Fruit fly (Drosophila melanogaster) whole organism, embryonic: Measurements from ENCODE around the gene Nup98-96.

Experiments
- Asciz ChIP-seq: fragments of 200-800 bp; sonication (Bioruptor generic); optimal IDR thresholded peaks from 2 replicates; lab custom pipeline; 2017; ENCODE audit warnings: missing biosample characterization, mild to moderate bottlenecking, missing genetic modification characterization, missing genetic modification reagents
- B-H1 ChIP-seq: fragments of 200-800 bp; sonication (Bioruptor generic); IDR thresholded peaks from 3 replicates; pipeline ENCODE4 v1.3.6; 2022; ENCODE audit warnings: missing biosample characterization, missing genetic modification characterization
- B-H2 ChIP-seq: fragments of 200-800 bp; sonication (Bioruptor generic); optimal IDR thresholded peaks from 2 replicates; lab custom pipeline; 2018; ENCODE audit warnings: missing biosample characterization, mild to moderate bottlenecking, missing genetic modification characterization
- Bgb ChIP-seq: fragments of 200-800 bp; sonication (Bioruptor generic); IDR thresholded peaks from 2 replicates; pipeline ENCODE4 v1.3.6; 2022; ENCODE audit warnings: missing biosample characterization, missing genetic modification characterization; ENCODE audit not compliant: partially characterized antibody
- Blimp-1 ChIP-seq: fragments of 200-800 bp; sonication (Bioruptor generic); optimal IDR thresholded peaks from 3 replicates; lab custom pipeline; 2018; ENCODE audit warnings: missing biosample characterization, missing genetic modification characterization, mild to moderate bottlenecking, moderate library complexity, missing genetic modification reagents
- BtbVII ChIP-seq: fragments of 200-800 bp; sonication (Bioruptor generic); optimal IDR thresholded peaks from 3 replicates; lab custom pipeline; 2017; ENCODE audit warnings: missing biosample characterization, mild to moderate bottlenecking, missing genetic modification characterization
- CG10267 ChIP-seq: fragments of 200-800 bp; sonication (Bioruptor generic); optimal IDR thresholded peaks from 2 replicates; lab custom pipeline; 2018; ENCODE audit warnings: missing biosample characterization, mild to moderate bottlenecking, missing genetic modification characterization, moderate library complexity
- CG10565 ChIP-seq: fragments of 200-800 bp; sonication (Bioruptor generic); optimal IDR thresholded peaks from 3 replicates; lab custom pipeline; 2016; ENCODE audit warnings: missing biosample characterization, mild to moderate bottlenecking, missing genetic modification characterization
- CG11560 ChIP-seq: fragments of 200-800 bp; sonication (Bioruptor generic); IDR thresholded peaks from 3 replicates; pipeline ENCODE4 v1.3.6; 2022; ENCODE audit warnings: missing biosample characterization, missing genetic modification characterization
- CG12219 ChIP-seq: fragments of 200-800 bp; sonication (Bioruptor generic); optimal IDR thresholded peaks from 3 replicates; lab custom pipeline; 2018; ENCODE audit warnings: missing biosample characterization, mild to moderate bottlenecking, missing genetic modification characterization
- CG14050 ChIP-seq: fragments of 200-800 bp; sonication (Bioruptor generic); IDR thresholded peaks from 3 replicates; pipeline ENCODE4 v1.3.6; 2022; ENCODE audit warnings: missing biosample characterization, missing genetic modification characterization
- CG14965 ChIP-seq: fragments of 200-800 bp; sonication (Bioruptor generic); optimal IDR thresholded peaks from 2 replicates; lab custom pipeline; 2016; ENCODE audit warnings: missing biosample characterization, missing genetic modification characterization, borderline replicate concordance
- CG1603 ChIP-seq: fragments of 200-800 bp; sonication (Bioruptor generic); optimal IDR thresholded peaks from 2 replicates; lab custom pipeline; 2019; ENCODE audit warnings: missing biosample characterization, mild to moderate bottlenecking, missing genetic modification characterization, moderate library complexity
- CG16813 ChIP-seq: fragments of 200-800 bp; sonication (Bioruptor generic); IDR thresholded peaks from 3 replicates; pipeline ENCODE4 v1.3.6; 2022; ENCODE audit warnings: missing biosample characterization, missing genetic modification characterization; ENCODE audit not compliant: partially characterized antibody
- CG30403 ChIP-seq: fragments of 200-800 bp; sonication (Bioruptor generic); optimal IDR thresholded peaks from 3 replicates; lab custom pipeline; 2016; ENCODE audit warnings: missing biosample characterization, missing genetic modification characterization
- CG32532 ChIP-seq: fragments of 200-800 bp; sonication (Bioruptor generic); IDR thresholded peaks from 2 replicates; pipeline ENCODE4 v1.3.6; 2022; ENCODE audit warnings: missing biosample characterization, missing genetic modification characterization
- CG34224 ChIP-seq: fragments of 200-800 bp; sonication (Bioruptor generic); IDR thresholded peaks from 3 replicates; pipeline ENCODE4 v1.3.6; 2022; ENCODE audit warnings: missing biosample characterization, missing genetic modification characterization; ENCODE audit not compliant: partially characterized antibody
- CG6254 ChIP-seq: fragments of 200-800 bp; sonication (Bioruptor generic); optimal IDR thresholded peaks from 3 replicates; lab custom pipeline; 2017; ENCODE audit warnings: mild to moderate bottlenecking, missing biosample characterization, missing genetic modification reagents, missing genetic modification characterization
- CG8089 ChIP-seq: fragments of 200-800 bp; sonication (Bioruptor generic); optimal IDR thresholded peaks from 3 replicates; lab custom pipeline; 2016; ENCODE audit warnings: missing biosample characterization, missing genetic modification characterization
- CrebB ChIP-seq: fragments of 200-800 bp; sonication (Bioruptor generic); optimal IDR thresholded peaks from 3 replicates; lab custom pipeline; 2018; ENCODE audit warnings: missing biosample characterization, mild to moderate bottlenecking, missing genetic modification characterization
- Dad ChIP-seq: fragments of 200-800 bp; sonication (Bioruptor generic); optimal IDR thresholded peaks from 3 replicates; lab custom pipeline; 2016; ENCODE audit warnings: missing biosample characterization, missing genetic modification characterization
- Dfd ChIP-seq, 2 experiments: fragments of >200 bp; optimal IDR thresholded peaks; 2 replicates each; lab custom pipeline; 2017; ENCODE audit warnings: missing biosample characterization in 2 of 2, missing genetic modification characterization in 2 of 2
- Dip2 ChIP-seq: fragments of 200-800 bp; sonication (Bioruptor generic); IDR thresholded peaks from 2 replicates; pipeline ENCODE4 v1.3.6; 2022; ENCODE audit warnings: missing biosample characterization, missing genetic modification characterization
- Hmx ChIP-seq: fragments of 200-800 bp; sonication (Bioruptor generic); optimal IDR thresholded peaks from 2 replicates; lab custom pipeline; 2016; ENCODE audit warnings: missing biosample characterization, missing genetic modification characterization
- Lhr ChIP-seq: fragments of 200-800 bp; sonication (Bioruptor generic); optimal IDR thresholded peaks from 3 replicates; lab custom pipeline; 2017; ENCODE audit warnings: mild to moderate bottlenecking, missing biosample characterization, missing genetic modification reagents, missing genetic modification characterization
- MTF-1 ChIP-seq: fragments of 200-800 bp; sonication (Bioruptor generic); optimal IDR thresholded peaks from 2 replicates; lab custom pipeline; 2018; ENCODE audit warnings: missing biosample characterization, mild to moderate bottlenecking, missing genetic modification characterization, borderline replicate concordance
- Meics ChIP-seq: fragments of 200-800 bp; sonication (Bioruptor generic); optimal IDR thresholded peaks from 2 replicates; lab custom pipeline; 2017; ENCODE audit warnings: missing biosample characterization, mild to moderate bottlenecking, missing genetic modification characterization
- Rfx ChIP-seq: fragments of 200-800 bp; sonication (Bioruptor generic); IDR thresholded peaks from 2 replicates; pipeline ENCODE4 v1.3.6; 2022; ENCODE audit warnings: missing biosample characterization, missing genetic modification characterization
- Sox100B ChIP-seq: fragments of 200-800 bp; sonication (Bioruptor generic); optimal IDR thresholded peaks from 3 replicates; lab custom pipeline; 2018; ENCODE audit warnings: missing biosample characterization, mild to moderate bottlenecking, missing genetic modification characterization
- Sry-δ ChIP-seq: fragments of 200-800 bp; sonication (Bioruptor generic); optimal IDR thresholded peaks from 2 replicates; lab custom pipeline; 2016; ENCODE audit warnings: missing biosample characterization, missing genetic modification characterization
- YL-1 ChIP-seq: fragments of 200-800 bp; sonication (Bioruptor generic); optimal IDR thresholded peaks from 3 replicates; lab custom pipeline; 2017; ENCODE audit warnings: missing biosample characterization, mild to moderate bottlenecking, missing genetic modification characterization
- ab ChIP-seq: fragments of 200-800 bp; sonication (Bioruptor generic); optimal IDR thresholded peaks from 2 replicates; lab custom pipeline; 2016; ENCODE audit warnings: missing biosample characterization, missing genetic modification characterization
- ase ChIP-seq: fragments of 200-800 bp; sonication (Bioruptor generic); IDR thresholded peaks from 3 replicates; pipeline ENCODE4 v1.3.6; 2022; ENCODE audit warnings: missing biosample characterization, missing genetic modification characterization
- bab2 ChIP-seq: fragments of 200-800 bp; sonication (Bioruptor generic); optimal IDR thresholded peaks from 2 replicates; lab custom pipeline; 2016; ENCODE audit warnings: missing biosample characterization, missing genetic modification characterization
- cad ChIP-seq: fragments of >200 bp; optimal IDR thresholded peaks from 2 replicates; lab custom pipeline; 2017; ENCODE audit warnings: missing biosample characterization, missing genetic modification characterization
- disco-r ChIP-seq: fragments of 200-800 bp; sonication (Bioruptor generic); optimal IDR thresholded peaks from 2 replicates; lab custom pipeline; 2016; ENCODE audit warnings: missing biosample characterization, missing genetic modification characterization
- dpn ChIP-seq, 2 experiments: fragments of 200-800 bp; sonication (Bioruptor generic); optimal IDR thresholded peaks; 3 replicates each; lab custom pipeline; 2016; ENCODE audit warnings: missing biosample characterization in 2 of 2, missing genetic modification characterization in 2 of 2
- dysf ChIP-seq: fragments of 200-800 bp; sonication (Bioruptor generic); IDR thresholded peaks from 3 replicates; pipeline ENCODE4 v1.3.6; 2022; ENCODE audit warnings: missing biosample characterization, missing genetic modification characterization
- ems ChIP-seq: fragments of 200-800 bp; sonication (Bioruptor generic); optimal IDR thresholded peaks from 3 replicates; lab custom pipeline; 2016; ENCODE audit warnings: missing biosample characterization, missing genetic modification characterization
- gce ChIP-seq: fragments of 200-800 bp; sonication (Bioruptor generic); IDR thresholded peaks from 3 replicates; pipeline ENCODE4 v1.3.6; 2022; ENCODE audit warnings: missing biosample characterization, missing genetic modification characterization
- gcm ChIP-seq: fragments of 200-800 bp; sonication (Bioruptor generic); optimal IDR thresholded peaks from 2 replicates; lab custom pipeline; 2019; ENCODE audit warnings: missing biosample characterization, mild to moderate bottlenecking, missing genetic modification characterization, moderate library complexity
- hkb ChIP-seq, 2 experiments: fragments of 200-800 bp in 1 of 2; fragments of >200 bp in 1 of 2; sonication (Bioruptor generic) in 1 of 2; IDR thresholded peaks in 1 of 2; optimal IDR thresholded peaks in 1 of 2; 2 replicates each; pipeline versions ENCODE4 v1.3.6 to Lab custom; 2017 to 2022; ENCODE audit warnings: missing biosample characterization in 1 of 2, missing genetic modification characterization in 1 of 2
- kay ChIP-seq: fragments of 200-800 bp; sonication (Bioruptor generic); optimal IDR thresholded peaks from 2 replicates; lab custom pipeline; 2016; ENCODE audit warnings: missing biosample characterization, missing genetic modification characterization
- klu ChIP-seq: fragments of 200-800 bp; sonication (Bioruptor generic); IDR thresholded peaks from 2 replicates; pipeline ENCODE4 v1.3.6; 2022; ENCODE audit warnings: missing biosample characterization, missing genetic modification characterization
- knrl ChIP-seq: fragments of 200-800 bp; sonication (Bioruptor generic); IDR thresholded peaks from 3 replicates; pipeline ENCODE4 v1.3.6; 2022; ENCODE audit warnings: missing biosample characterization, missing genetic modification characterization; ENCODE audit not compliant: partially characterized antibody
- nmo ChIP-seq: fragments of 200-800 bp; sonication (Bioruptor generic); optimal IDR thresholded peaks from 2 replicates; lab custom pipeline; 2018; ENCODE audit warnings: missing biosample characterization, mild to moderate bottlenecking, missing genetic modification characterization, moderate library complexity
- peb ChIP-seq: fragments of 200-800 bp; sonication (Bioruptor generic); IDR thresholded peaks from 2 replicates; pipeline ENCODE4 v1.3.6; 2022; ENCODE audit warnings: missing biosample characterization, missing genetic modification characterization
- so ChIP-seq: fragments of 200-800 bp; sonication (Bioruptor generic); IDR thresholded peaks from 3 replicates; pipeline ENCODE4 v1.3.6; 2022; ENCODE audit warnings: missing biosample characterization, missing genetic modification characterization
- sob ChIP-seq: fragments of 200-800 bp; sonication (Bioruptor generic); IDR thresholded peaks from 2 replicates; pipeline ENCODE4 v1.3.6; 2022; ENCODE audit warnings: missing biosample characterization, missing genetic modification characterization
- toy ChIP-seq: fragments of 200-800 bp; sonication (Bioruptor generic); IDR thresholded peaks from 2 replicates; pipeline ENCODE4 v1.3.6; 2022; ENCODE audit warnings: missing biosample characterization, missing genetic modification characterization

The Nup98-96 gene

dm6 chr3R:23772808-23773207 lies 8.6 kb downstream of the Nup98-96 start, which contains the start of gene tst (continued):
- TF ChIP-seq Dfd (GFP tag; optimal IDR thresholded peaks at IDR 0.05; lab: Kevin White, UChicago) (no peak), CG6254 (GFP tag; lab: Kevin White, UChicago) (peak; percentile 75), kay (GFP tag; lab: Kevin White, UChicago) (peak; percentile 74), hkb (optimal IDR thresholded peaks at IDR 0.05; lab: Kevin White, UChicago) (no peak), hkb (GFP tag; IDR thresholded peaks at IDR 0.05; lab: Robert Waterston, UW) (peak; percentile 93), Hmx (GFP tag; lab: Kevin White, UChicago) (no peak), CG12219 (peak; percentile 40), Sry-δ (GFP tag; lab: Kevin White, UChicago) (peak; percentile 44), Meics (GFP tag; lab: Kevin White, UChicago) (peak; percentile 100), dysf (GFP tag; lab: Robert Waterston, UW) (peak; percentile 97), Bgb (0 out of 2 replicates have a peak, but pooled peaks have one; percentile 9), ase (GFP tag; lab: Robert Waterston, UW) (peak; percentile 96), CrebB (peak; percentile 68), toy (GFP tag; lab: Robert Waterston, UW) (peak; percentile 77), CG14050 (GFP tag; lab: Robert Waterston, UW) (peak; percentile 93), CG32532 (GFP tag; lab: Robert Waterston, UW) (peak; percentile 98), CG30403 (GFP tag; lab: Kevin White, UChicago) (peak; percentile 94), CG14965 (GFP tag; lab: Kevin White, UChicago) (no peak), Asciz (GFP tag; lab: Kevin White, UChicago) (no peak), Dip2 (GFP tag; lab: Robert Waterston, UW) (peak; percentile 48), BtbVII (GFP tag; lab: Kevin White, UChicago) (peak; percentile 78), peb (peak; percentile 92), Blimp-1 (GFP tag; lab: Kevin White, UChicago) (peak; percentile 91), Sox100B (GFP tag; lab: Kevin White, UChicago) (peak; percentile 88), YL-1 (peak; percentile 71), MTF-1 (GFP tag; lab: Kevin White, UChicago) (peak; percentile 82), ems (no peak), bab2 (GFP tag; lab: Kevin White, UChicago) (peak; percentile 35), cad (GFP tag; lab: Kevin White, UChicago) (no peak), CG10267 (tag; lab: Kevin White, UChicago) (peak; percentile 89), sob (peak; percentile 99), gcm (GFP tag; lab: Kevin White, UChicago) (peak; percentile 87), CG10565 (GFP tag; lab: Kevin White, UChicago) (peak; percentile 20), Lhr (GFP tag; lab: Kevin White, UChicago) (no peak), so (GFP tag; lab: Robert Waterston, UW) (peak; percentile 89), dpn (GFP tag; optimal IDR thresholded peaks at IDR 0.05; lab: Kevin White, UChicago) (peak; percentile 31 to 93), CG16813 (no peak; the same call in 2 of the 3 replicates), CG11560 (peak; percentile 91), ab (GFP tag; lab: Kevin White, UChicago) (no peak), gce (GFP tag; lab: Robert Waterston, UW) (peak; percentile 92), CG1603 (tag; lab: Kevin White, UChicago) (no peak), CG8089 (no peak), B-H2 (GFP tag; lab: Kevin White, UChicago) (no peak), CG34224 (GFP tag; lab: Robert Waterston, UW) (peak; percentile 45; the same call in 1 of the 3 replicates), disco-r (GFP tag; lab: Kevin White, UChicago) (no peak), B-H1 (GFP tag; lab: Robert Waterston, UW) (peak; percentile 96), Rfx (peak; percentile 98), knrl (GFP tag; lab: Robert Waterston, UW) (peak; percentile 63; the same call in 1 of the 3 replicates), nmo (peak; percentile 95), Dad (peak; percentile 24), klu (GFP tag; lab: Robert Waterston, UW) (peak; percentile 96)
